Fruit fly (Drosophila melanogaster): Measurements from ENCODE around the gene MED30.

Gene MED30

DNA sequence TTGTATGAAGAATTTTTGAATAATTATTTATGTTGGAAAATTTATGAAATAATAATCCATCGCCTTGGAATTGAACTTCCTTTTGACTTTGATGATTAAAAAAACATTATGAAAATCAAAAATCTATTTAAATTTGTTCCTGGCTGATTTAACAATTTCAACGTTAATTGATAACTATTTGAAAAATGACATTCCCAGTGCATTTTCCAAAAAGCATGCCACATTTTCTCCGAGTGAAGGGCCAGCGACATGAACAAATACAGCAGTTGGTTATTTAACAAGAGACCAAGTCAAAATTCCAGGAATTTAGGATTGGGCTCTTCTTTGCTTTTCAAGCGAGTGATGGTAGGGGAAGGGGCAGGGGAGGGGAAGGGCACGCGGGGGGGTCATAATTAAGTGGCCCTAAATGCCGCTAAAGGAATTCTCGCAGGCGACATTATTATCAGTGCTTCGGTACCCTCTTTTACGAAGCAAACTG, 31.5 kb downstream of the MED30 start (continued):
- TF ChIP-seq D19A (tag; optimal IDR thresholded peaks at IDR 0.05) = peak; percentile 71
- peak; percentile 81 for TF ChIP-seq CG9727 (GFP tag; optimal IDR thresholded peaks at IDR 0.05)
- no peak for TF ChIP-seq crp (GFP tag; optimal IDR thresholded peaks at IDR 0.05)
- peak; percentile 91 for TF ChIP-seq CG33557 (GFP tag; optimal IDR thresholded peaks at IDR 0.05)
- TF ChIP-seq CG15011 (GFP tag; optimal IDR thresholded peaks at IDR 0.05) = no peak
- peak; percentile 75 for TF ChIP-seq nmo (GFP tag; optimal IDR thresholded peaks at IDR 0.05)
- TF ChIP-seq CG10147 (GFP tag; optimal IDR thresholded peaks at IDR 0.05) = no peak
- no peak for TF ChIP-seq Antp (GFP tag; optimal IDR thresholded peaks at IDR 0.05)
- no peak for TF ChIP-seq CG17612 (GFP tag; IDR thresholded peaks at IDR 0.05)
- TF ChIP-seq E2f1 (GFP tag; IDR thresholded peaks at IDR 0.05) = no peak
- TF ChIP-seq psq (GFP tag; optimal IDR thresholded peaks at IDR 0.05) = no peak
- no peak for TF ChIP-seq cwo (GFP tag; optimal IDR thresholded peaks at IDR 0.05)
- no peak for TF ChIP-seq CG5953 (GFP tag; IDR thresholded peaks at IDR 0.05)
- peak; percentile 45 for TF ChIP-seq CG4820 (GFP tag; optimal IDR thresholded peaks at IDR 0.05)
- TF ChIP-seq Elba2 (GFP tag; optimal IDR thresholded peaks at IDR 0.05) = no peak
- peak; percentile 47 for TF ChIP-seq Hr3 (GFP tag; optimal IDR thresholded peaks at IDR 0.05)
- TF ChIP-seq Stat92E (GFP tag; optimal IDR thresholded peaks at IDR 0.05) = peak in 1 of 3 experiments; percentile 99
- no peak for TF ChIP-seq Dll (GFP tag; IDR thresholded peaks at IDR 0.05; ENCODE audit: partially characterized antibody)
- TF ChIP-seq p53 (GFP tag; optimal IDR thresholded peaks at IDR 0.05) = no peak
- no peak for TF ChIP-seq CG16779 (GFP tag; IDR thresholded peaks at IDR 0.05)
- TF ChIP-seq bigmax (GFP tag; optimal IDR thresholded peaks at IDR 0.05) = no peak
- no peak for TF ChIP-seq Bgb (GFP tag; IDR thresholded peaks at IDR 0.05; ENCODE audit: partially characterized antibody)
- peak; percentile 60 for TF ChIP-seq CG7556 (GFP tag; optimal IDR thresholded peaks at IDR 0.05)
- no peak for TF ChIP-seq CG14441 (GFP tag; IDR thresholded peaks at IDR 0.05)
- TF ChIP-seq CG6683 (GFP tag; optimal IDR thresholded peaks at IDR 0.05) = no peak
- peak; percentile 22 for TF ChIP-seq Asciz (GFP tag; optimal IDR thresholded peaks at IDR 0.05)
- 0 out of 2 replicates have a peak, but pooled peaks have one; percentile 27 for TF ChIP-seq Ptx1 (GFP tag; IDR thresholded peaks at IDR 0.05)
- peak; percentile 77 for TF ChIP-seq CG17829 (tag; optimal IDR thresholded peaks at IDR 0.05)
- TF ChIP-seq CG10654 (GFP tag; optimal IDR thresholded peaks at IDR 0.05) = peak; percentile 25
- peak; percentile 30 for TF ChIP-seq CG17568 (GFP tag; optimal IDR thresholded peaks at IDR 0.05)
- peak; percentile 51 for TF ChIP-seq CG30431 (GFP tag; optimal IDR thresholded peaks at IDR 0.05)
- no peak for TF ChIP-seq ERR (GFP tag; optimal IDR thresholded peaks at IDR 0.05)
- peak; percentile 48 for TF ChIP-seq CG6813 (GFP tag; optimal IDR thresholded peaks at IDR 0.05)
- TF ChIP-seq CG18011 (GFP tag; optimal IDR thresholded peaks at IDR 0.05) = no peak
- peak; percentile 42 for TF ChIP-seq CG11504 (tag; optimal IDR thresholded peaks at IDR 0.05)
- TF ChIP-seq CG13775 (GFP tag; optimal IDR thresholded peaks at IDR 0.05) = peak; percentile 69
- TF ChIP-seq Doc2 (GFP tag; IDR thresholded peaks at IDR 0.05) = no peak
- peak; percentile 46 for TF ChIP-seq CG2678 (tag; optimal IDR thresholded peaks at IDR 0.05)
- no peak for TF ChIP-seq slbo (GFP tag; IDR thresholded peaks at IDR 0.05)
- TF ChIP-seq CG7963 (GFP tag; IDR thresholded peaks at IDR 0.05; ENCODE audit: partially characterized antibody) = no peak
- peak; percentile 68 for TF ChIP-seq Sox100B (GFP tag; optimal IDR thresholded peaks at IDR 0.05)
- TF ChIP-seq chm (GFP tag; IDR thresholded peaks at IDR 0.05) = peak; percentile 52; the same call in 1 of the 2 replicates
- TF ChIP-seq scrt (GFP tag; optimal IDR thresholded peaks at IDR 0.05) = no peak
- TF ChIP-seq Hr51 (GFP tag; optimal IDR thresholded peaks at IDR 0.05) = no peak
- no peak for TF ChIP-seq CG11695 (GFP tag; IDR thresholded peaks at IDR 0.05)
- TF ChIP-seq CG32772 (GFP tag; IDR thresholded peaks at IDR 0.05) = no peak
- no peak for TF ChIP-seq ci (GFP tag; IDR thresholded peaks at IDR 0.05)
- TF ChIP-seq CG6791 (GFP tag; IDR thresholded peaks at IDR 0.05; ENCODE audit: partially characterized antibody) = no peak
- no peak for TF ChIP-seq ap (GFP tag; IDR thresholded peaks at IDR 0.05)

Measured in whole organism, embryonic.